Worm (Caenorhabditis elegans): ENCODE measurements around the gene ehs-1.
A peak's percentile ranks its signal among the peaks of the same experiment; 100 is the strongest.

ce11 chrII:5846181-5846580 is 25.7 kb downstream of the ehs-1 start:
- TF ChIP-seq nhr-6 (tag; optimal IDR thresholded peaks at IDR 0.05) (no peak), unc-39 (tag; optimal IDR thresholded peaks at IDR 0.05) (no peak), nhr-23 (tag; optimal IDR thresholded peaks at IDR 0.05) (no peak), ztf-11 (tag; optimal IDR thresholded peaks at IDR 0.05) (no peak), crh-2 (tag; optimal IDR thresholded peaks at IDR 0.05) (no peak), R02D3.7 (tag; optimal IDR thresholded peaks at IDR 0.05) (no peak), unc-55 (GFP tag; optimal IDR thresholded peaks at IDR 0.05) (no peak), ztf-4 (tag; optimal IDR thresholded peaks at IDR 0.05) (no peak), fos-1 (tag; optimal IDR thresholded peaks at IDR 0.05) (peak; percentile 25), C34F6.9 (tag; optimal IDR thresholded peaks at IDR 0.05) (no peak), unc-62 (GFP tag; optimal IDR thresholded peaks at IDR 0.05) (no peak), mdl-1 (tag; optimal IDR thresholded peaks at IDR 0.05) (no peak)

Data from whole organism, L2 larva.